5 fruit fly cellular contexts compared by ENCODE assay signal in genomic region chr2L:16815989-16816749, dm6.
TF ChIP-seq lines count a peak whose summit lies in the region.

Gene mdy (plus strand): TSS chr2L:16816660.

TF ChIP-seq in whole organism, adult, 20 proteins besides CTCF, POLR2A, EP300 and RAD21 (continued from another document):
- TF ChIP-seq CG7045 (GFP tag; optimal IDR thresholded peaks at IDR 0.05; lab: Kevin White, UChicago), result no peak
- TF ChIP-seq CG7101 (tag; optimal IDR thresholded peaks at IDR 0.05; lab: Kevin White, UChicago), result peak; percentile 13

TF ChIP-seq in whole organism, embryonic, 481 proteins besides CTCF, POLR2A, EP300 and RAD21 (continued from another document and continues in another):
- peak; percentile 56 for TF ChIP-seq BEAF-32 (GFP tag; optimal IDR thresholded peaks at IDR 0.05; lab: Kevin White, UChicago)
- peak; percentile 61 for TF ChIP-seq CG13287 (GFP tag; IDR thresholded peaks at IDR 0.05; lab: Robert Waterston, UW; ENCODE audit: partially characterized antibody)
- peak; percentile 7 for TF ChIP-seq Abd-B (GFP tag; optimal IDR thresholded peaks at IDR 0.05; lab: Kevin White, UChicago)
- no peak for TF ChIP-seq MESR4 (GFP tag; optimal IDR thresholded peaks at IDR 0.05; lab: Kevin White, UChicago)
- no peak for TF ChIP-seq ro (GFP tag; IDR thresholded peaks at IDR 0.05; lab: Robert Waterston, UW)
- peak; percentile 7 for TF ChIP-seq CG17186 (GFP tag; optimal IDR thresholded peaks at IDR 0.05; lab: Kevin White, UChicago)
- no peak for TF ChIP-seq ash1 (GFP tag; optimal IDR thresholded peaks at IDR 0.05; lab: Kevin White, UChicago)
- TF ChIP-seq sug (tag; optimal IDR thresholded peaks at IDR 0.05; lab: Kevin White, UChicago), result peak; percentile 29
- peak in 1 of 2 experiments; percentile 17 for TF ChIP-seq Eip74EF (GFP tag; optimal IDR thresholded peaks at IDR 0.05; lab: Kevin White, UChicago)
- no peak for TF ChIP-seq Dfd (GFP tag; optimal IDR thresholded peaks at IDR 0.05; lab: Kevin White, UChicago)
- peak; percentile 55; the same call in 1 of the 2 replicates for TF ChIP-seq Nf-YA (GFP tag; IDR thresholded peaks at IDR 0.05; lab: Robert Waterston, UW)
- TF ChIP-seq zf30C (GFP tag; optimal IDR thresholded peaks at IDR 0.05; lab: Kevin White, UChicago), result peak; percentile 47
- no peak for TF ChIP-seq CG31388 (GFP tag; optimal IDR thresholded peaks at IDR 0.05; lab: Kevin White, UChicago)
- peak; percentile 59 for TF ChIP-seq CG7556 (GFP tag; optimal IDR thresholded peaks at IDR 0.05; lab: Kevin White, UChicago)
- TF ChIP-seq Drgx (GFP tag; IDR thresholded peaks at IDR 0.05; lab: Robert Waterston, UW), result peak; percentile 57; the same call in 1 of the 2 replicates
- TF ChIP-seq CG14014 (GFP tag; IDR thresholded peaks at IDR 0.05; lab: Robert Waterston, UW), result peak; percentile 70
- no peak for TF ChIP-seq CG5953 (GFP tag; IDR thresholded peaks at IDR 0.05; lab: Robert Waterston, UW)
- TF ChIP-seq Ets97D (GFP tag; optimal IDR thresholded peaks at IDR 0.05; lab: Kevin White, UChicago), result peak; percentile 45
- peak; percentile 29; the same call in 1 of the 3 replicates for TF ChIP-seq gce (GFP tag; IDR thresholded peaks at IDR 0.05; lab: Robert Waterston, UW)
- peak; percentile 57 for TF ChIP-seq nmo (GFP tag; optimal IDR thresholded peaks at IDR 0.05; lab: Kevin White, UChicago)
- TF ChIP-seq abd-A (tag; optimal IDR thresholded peaks at IDR 0.05; lab: Kevin White, UChicago), result no peak
- no peak for TF ChIP-seq CG4404 (GFP tag; IDR thresholded peaks at IDR 0.05; lab: Robert Waterston, UW)
- peak; percentile 40 for TF ChIP-seq Ada2b (GFP tag; IDR thresholded peaks at IDR 0.05; lab: Robert Waterston, UW)
- TF ChIP-seq CG30020 (tag; optimal IDR thresholded peaks at IDR 0.05; lab: Kevin White, UChicago), result no peak
- TF ChIP-seq CG6254 (GFP tag; optimal IDR thresholded peaks at IDR 0.05; lab: Kevin White, UChicago), result no peak
- peak; percentile 48; the same call in 2 of the 3 replicates for TF ChIP-seq CG11695 (GFP tag; IDR thresholded peaks at IDR 0.05; lab: Robert Waterston, UW)
- peak; percentile 79 for TF ChIP-seq gem (tag; optimal IDR thresholded peaks at IDR 0.05; lab: Kevin White, UChicago)
- no peak for TF ChIP-seq btn (GFP tag; optimal IDR thresholded peaks at IDR 0.05; lab: Kevin White, UChicago)
- peak; percentile 71 for TF ChIP-seq CG18476 (GFP tag; optimal IDR thresholded peaks at IDR 0.05; lab: Kevin White, UChicago)
- no peak for TF ChIP-seq NK7.1 (GFP tag; optimal IDR thresholded peaks at IDR 0.05; lab: Kevin White, UChicago)
- peak; percentile 50 for TF ChIP-seq unpg (GFP tag; optimal IDR thresholded peaks at IDR 0.05; lab: Kevin White, UChicago)
- TF ChIP-seq da (GFP tag; optimal IDR thresholded peaks at IDR 0.05; lab: Kevin White, UChicago), result no peak

TF ChIP-seq in whole organism, prepupa, 60 proteins besides CTCF, POLR2A, EP300 and RAD21 (continued from another document and continues in another):
- TF ChIP-seq CG4318 (GFP tag; optimal IDR thresholded peaks at IDR 0.05; lab: Kevin White, UChicago) (peak; percentile 45), topi (GFP tag; optimal IDR thresholded peaks at IDR 0.05; lab: Kevin White, UChicago) (peak; percentile 27), Eip78C (GFP tag; lab: Kevin White, UChicago) (peak; percentile 80), CG15336 (GFP tag; IDR thresholded peaks at IDR 0.05; lab: Robert Waterston, UW) (peak; percentile 44; the same call in 1 of the 2 replicates), Ets96B (tag; optimal IDR thresholded peaks at IDR 0.05; lab: Kevin White, UChicago) (peak; percentile 53), CG8319 (GFP tag; optimal IDR thresholded peaks at IDR 0.05; lab: Kevin White, UChicago) (peak; percentile 5), CG1621 (tag; optimal IDR thresholded peaks at IDR 0.05; lab: Kevin White, UChicago) (peak; percentile 38), dac (GFP tag; optimal IDR thresholded peaks at IDR 0.05; lab: Kevin White, UChicago) (no peak), OdsH (GFP tag; optimal IDR thresholded peaks at IDR 0.05; lab: Kevin White, UChicago) (peak; percentile 58), achi (GFP tag; optimal IDR thresholded peaks at IDR 0.05; lab: Kevin White, UChicago) (peak; percentile 41), CG3032 (tag; optimal IDR thresholded peaks at IDR 0.05; lab: Kevin White, UChicago) (peak; percentile 25), CG34406 (GFP tag; optimal IDR thresholded peaks at IDR 0.05; lab: Kevin White, UChicago) (no peak), CG6808 (GFP tag; optimal IDR thresholded peaks at IDR 0.05; lab: Kevin White, UChicago) (peak; percentile 8), CG8632 (GFP tag; optimal IDR thresholded peaks at IDR 0.05; lab: Kevin White, UChicago) (peak; percentile 32), ss (GFP tag; optimal IDR thresholded peaks at IDR 0.05; lab: Kevin White, UChicago) (no peak), net (GFP tag; optimal IDR thresholded peaks at IDR 0.05; lab: Kevin White, UChicago) (peak; percentile 40), Hr39 (GFP tag; optimal IDR thresholded peaks at IDR 0.05; lab: Kevin White, UChicago) (peak; percentile 43), Sox14 (GFP tag; optimal IDR thresholded peaks at IDR 0.05; lab: Kevin White, UChicago) (peak; percentile 90), acj6 (GFP tag; optimal IDR thresholded peaks at IDR 0.05; lab: Kevin White, UChicago) (peak; percentile 64), CG16779 (tag; optimal IDR thresholded peaks at IDR 0.05; lab: Kevin White, UChicago) (no peak), Met (GFP tag; optimal IDR thresholded peaks at IDR 0.05; lab: Kevin White, UChicago) (peak; percentile 74), Eip93F (GFP tag; optimal IDR thresholded peaks at IDR 0.05; lab: Kevin White, UChicago) (peak; percentile 46), fd59A (GFP tag; optimal IDR thresholded peaks at IDR 0.05; lab: Kevin White, UChicago) (no peak), CG6792 (GFP tag; optimal IDR thresholded peaks at IDR 0.05; lab: Kevin White, UChicago) (peak; percentile 40), CG31627 (GFP tag; optimal IDR thresholded peaks at IDR 0.05; lab: Kevin White, UChicago) (peak; percentile 62), dsx (GFP tag; optimal IDR thresholded peaks at IDR 0.05; lab: Kevin White, UChicago; ENCODE audit: poor library complexity, severe bottlenecking) (peak; percentile 36), Hr38 (GFP tag; optimal IDR thresholded peaks at IDR 0.05; lab: Kevin White, UChicago) (no peak), CG10669 (GFP tag; optimal IDR thresholded peaks at IDR 0.05; lab: Kevin White, UChicago) (peak; percentile 20), salr (GFP tag; optimal IDR thresholded peaks at IDR 0.05; lab: Kevin White, UChicago) (peak in 1 of 2 experiments; percentile 44), esn (GFP tag; optimal IDR thresholded peaks at IDR 0.05; lab: Kevin White, UChicago) (peak; percentile 74), Smox (GFP tag; optimal IDR thresholded peaks at IDR 0.05; lab: Kevin White, UChicago) (peak; percentile 64), cyc (GFP tag; optimal IDR thresholded peaks at IDR 0.05; lab: Kevin White, UChicago) (peak; percentile 55), Blimp-1 (GFP tag; optimal IDR thresholded peaks at IDR 0.05; lab: Kevin White, UChicago) (no peak)

TF ChIP-seq in whole organism, pupa, 21 proteins besides CTCF, POLR2A, EP300 and RAD21 (continued from another document):
- TF ChIP-seq D1 (tag; optimal IDR thresholded peaks at IDR 0.05; lab: Kevin White, UChicago), result no peak

TF ChIP-seq in whole organism, wandering third instar larva, 38 proteins besides CTCF, POLR2A, EP300 and RAD21 (continued from another document):
- peak; percentile 67 for TF ChIP-seq fru (GFP tag; optimal IDR thresholded peaks at IDR 0.05; lab: Kevin White, UChicago)
- peak; percentile 69 for TF ChIP-seq rgr (GFP tag; optimal IDR thresholded peaks at IDR 0.05; lab: Kevin White, UChicago)
- peak; percentile 44 for TF ChIP-seq CG32264 (GFP tag; optimal IDR thresholded peaks at IDR 0.05; lab: Kevin White, UChicago)
- peak in 1 of 2 experiments; percentile 70 for TF ChIP-seq foxo (GFP tag; optimal IDR thresholded peaks at IDR 0.05; lab: Kevin White, UChicago)
- TF ChIP-seq ey (GFP tag; optimal IDR thresholded peaks at IDR 0.05; lab: Kevin White, UChicago), result peak; percentile 69
- TF ChIP-seq psq (GFP tag; optimal IDR thresholded peaks at IDR 0.05; lab: Kevin White, UChicago), result peak; percentile 41
- peak; percentile 73 for TF ChIP-seq OdsH (GFP tag; optimal IDR thresholded peaks at IDR 0.05; lab: Kevin White, UChicago)
- TF ChIP-seq sage (GFP tag; optimal IDR thresholded peaks at IDR 0.05; lab: Kevin White, UChicago), result peak; percentile 54
- TF ChIP-seq Hnf4 (GFP tag; optimal IDR thresholded peaks at IDR 0.05; lab: Kevin White, UChicago), result peak; percentile 69
- peak; percentile 53 for TF ChIP-seq CrebA (GFP tag; optimal IDR thresholded peaks at IDR 0.05; lab: Kevin White, UChicago; ENCODE audit: borderline replicate concordance)
- TF ChIP-seq Myc (optimal IDR thresholded peaks at IDR 0.05; lab: Kevin White, UChicago), result peak; percentile 96
- peak; percentile 54 for TF ChIP-seq HLH106 (tag; optimal IDR thresholded peaks at IDR 0.05; lab: Kevin White, UChicago)
- no peak for TF ChIP-seq Abd-B (GFP tag; optimal IDR thresholded peaks at IDR 0.05; lab: Kevin White, UChicago)
- no peak for TF ChIP-seq N (GFP tag; optimal IDR thresholded peaks at IDR 0.05; lab: Kevin White, UChicago)
- peak; percentile 74 for TF ChIP-seq Jra (GFP tag; optimal IDR thresholded peaks at IDR 0.05; lab: Kevin White, UChicago)
- no peak for TF ChIP-seq lola (GFP tag; optimal IDR thresholded peaks at IDR 0.05; lab: Kevin White, UChicago)
- TF ChIP-seq GATAd (GFP tag; optimal IDR thresholded peaks at IDR 0.05; lab: Kevin White, UChicago), result peak; percentile 22
